Worm (Caenorhabditis elegans) whole organism, mixed stage, embryonic: ENCODE measurements around the gene unc-23.

Experiments used
- bed-3 ChIP-seq: fragments of 200-800 bp; sonication (Bioruptor generic); optimal IDR thresholded peaks from 3 replicates; lab custom pipeline; 2018; ENCODE audit warnings: mild to moderate bottlenecking, missing genetic modification characterization, moderate library complexity, missing compliant biosample characterization
- blmp-1 ChIP-seq: fragments of 150-350 bp; optimal IDR thresholded peaks from 2 replicates; lab custom pipeline; 2014; ENCODE audit warnings: missing biosample characterization, missing genetic modification characterization
- ceh-39 ChIP-seq: fragments of 150-350 bp; optimal IDR thresholded peaks from 2 replicates; lab custom pipeline; 2014; ENCODE audit warnings: missing biosample characterization, missing genetic modification characterization
- ceh-43 ChIP-seq: fragments of 200-800 bp; sonication (Bioruptor generic); optimal IDR thresholded peaks from 2 replicates; lab custom pipeline; 2018; ENCODE audit warnings: mild to moderate bottlenecking, missing genetic modification characterization, moderate library complexity, missing compliant biosample characterization
- ces-1 ChIP-seq: fragments of 150-350 bp; optimal IDR thresholded peaks from 2 replicates; lab custom pipeline; 2014; ENCODE audit warnings: missing biosample characterization, missing genetic modification reagents, missing genetic modification characterization
- drap-1 ChIP-seq: fragments of 200-800 bp; sonication (Bioruptor generic); optimal IDR thresholded peaks from 3 replicates; lab custom pipeline; 2018; ENCODE audit warnings: mild to moderate bottlenecking, missing genetic modification characterization, missing compliant biosample characterization
- elt-1 ChIP-seq: sonication (generic microtip); optimal IDR thresholded peaks from 2 replicates; lab custom pipeline; 2017; ENCODE audit warnings: missing genetic modification characterization, mild to moderate bottlenecking, missing compliant biosample characterization, antibody characterized with exemption, moderate library complexity, borderline replicate concordance; ENCODE audit not compliant: insufficient read depth
- elt-3 ChIP-seq: fragments of 150-350 bp; optimal IDR thresholded peaks from 2 replicates; lab custom pipeline; 2014; ENCODE audit warnings: missing biosample characterization, missing genetic modification characterization
- flh-1 ChIP-seq: fragments of 200-800 bp; sonication (Bioruptor generic); optimal IDR thresholded peaks from 2 replicates; lab custom pipeline; 2018; ENCODE audit warnings: mild to moderate bottlenecking, missing genetic modification characterization, moderate library complexity, missing compliant biosample characterization
- ham-2 ChIP-seq: fragments of 200-800 bp; sonication (Bioruptor generic); optimal IDR thresholded peaks from 2 replicates; lab custom pipeline; 2018; ENCODE audit warnings: mild to moderate bottlenecking, missing genetic modification characterization, missing compliant biosample characterization
- hlh-1 ChIP-seq: fragments of 150-350 bp; optimal IDR thresholded peaks from 2 replicates; lab custom pipeline; 2014; ENCODE audit warnings: missing biosample characterization, missing genetic modification reagents, missing genetic modification characterization
- lin-13 ChIP-seq: fragments of 150-350 bp; optimal IDR thresholded peaks from 2 replicates; lab custom pipeline; 2014; ENCODE audit warnings: missing biosample characterization, missing genetic modification characterization
- lin-32 ChIP-seq: fragments of 200-800 bp; sonication (Bioruptor generic); optimal IDR thresholded peaks from 2 replicates; lab custom pipeline; 2018; ENCODE audit warnings: mild to moderate bottlenecking, missing genetic modification characterization, missing compliant biosample characterization
- mab-5 ChIP-seq: fragments of 150-350 bp; optimal IDR thresholded peaks from 2 replicates; lab custom pipeline; 2014; ENCODE audit warnings: missing biosample characterization, missing genetic modification characterization
- mep-1 ChIP-seq: fragments of 150-350 bp; optimal IDR thresholded peaks from 2 replicates; lab custom pipeline; 2017; ENCODE audit warnings: missing biosample characterization, missing genetic modification reagents, missing genetic modification characterization, inconsistent platforms
- mls-2 ChIP-seq: sonication (generic microtip); optimal IDR thresholded peaks from 2 replicates; lab custom pipeline; 2016; ENCODE audit warnings: mild to moderate bottlenecking, missing genetic modification characterization, moderate library complexity, missing compliant biosample characterization
- nhr-12 ChIP-seq: fragments of 150-350 bp; optimal IDR thresholded peaks from 2 replicates; lab custom pipeline; 2014; ENCODE audit warnings: missing biosample characterization, missing genetic modification characterization
- nhr-2 ChIP-seq: fragments of 150-350 bp; optimal IDR thresholded peaks from 2 replicates; lab custom pipeline; 2014; ENCODE audit warnings: missing biosample characterization, missing genetic modification characterization
- nhr-237 ChIP-seq: fragments of 150-350 bp; optimal IDR thresholded peaks from 2 replicates; lab custom pipeline; 2014; ENCODE audit warnings: missing biosample characterization, missing genetic modification characterization
- nhr-28 ChIP-seq: fragments of 150-350 bp; optimal IDR thresholded peaks from 2 replicates; lab custom pipeline; 2014; ENCODE audit warnings: missing biosample characterization, missing genetic modification characterization
- pha-4 ChIP-seq: fragments of 150-350 bp; optimal IDR thresholded peaks from 2 replicates; lab custom pipeline; 2018; ENCODE audit warnings: missing biosample characterization, missing genetic modification reagents, missing genetic modification characterization
- sem-2 ChIP-seq: fragments of 200-800 bp; sonication (Bioruptor generic); optimal IDR thresholded peaks from 2 replicates; lab custom pipeline; 2018; ENCODE audit warnings: mild to moderate bottlenecking, missing genetic modification characterization, missing compliant biosample characterization
- snpc-4 ChIP-seq: fragments of 150-350 bp; optimal IDR thresholded peaks from 2 replicates; lab custom pipeline; 2014; ENCODE audit warnings: missing biosample characterization, missing genetic modification characterization
- tbx-8 ChIP-seq: fragments of 200-800 bp; sonication (Bioruptor generic); optimal IDR thresholded peaks from 2 replicates; lab custom pipeline; 2018; ENCODE audit warnings: mild to moderate bottlenecking, missing genetic modification characterization, moderate library complexity, missing compliant biosample characterization
- unc-120 ChIP-seq: sonication (generic microtip); optimal IDR thresholded peaks from 2 replicates; lab custom pipeline; 2017; ENCODE audit warnings: missing genetic modification characterization, missing compliant biosample characterization; ENCODE audit not compliant: poor library complexity, severe bottlenecking
- unc-39 ChIP-seq: fragments of 150-350 bp; optimal IDR thresholded peaks from 2 replicates; lab custom pipeline; 2014; ENCODE audit warnings: missing biosample characterization, missing genetic modification characterization
- unc-62 ChIP-seq: fragments of 150-350 bp; optimal IDR thresholded peaks from 2 replicates; lab custom pipeline; 2014; ENCODE audit warnings: missing biosample characterization, missing genetic modification reagents, missing genetic modification characterization
- zip-8 ChIP-seq: fragments of 150-350 bp; optimal IDR thresholded peaks from 2 replicates; lab custom pipeline; 2014; ENCODE audit warnings: missing biosample characterization, missing genetic modification characterization

The unc-23 gene

DNA sequence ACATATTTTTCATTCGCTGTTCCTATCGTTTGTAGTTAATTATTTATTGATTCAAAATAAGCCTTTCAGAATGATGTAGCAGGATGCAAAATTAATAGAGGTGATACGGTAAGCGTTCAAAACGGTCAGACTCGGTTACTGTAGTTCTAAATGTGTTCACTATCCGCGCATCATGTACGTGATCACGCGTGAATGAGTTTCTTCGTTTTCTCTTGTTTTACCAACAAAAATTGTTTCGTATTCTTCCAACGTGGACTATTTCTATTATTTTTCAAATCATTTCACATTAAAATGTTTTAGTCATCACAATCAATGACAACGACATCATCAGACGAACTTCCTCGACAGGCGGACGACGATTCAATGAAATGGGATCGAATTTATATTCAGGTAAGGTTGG lies 11.3 kb downstream of the unc-23 start, which contains the start of gene gck-1:
Gene gck-1, plus strand, starts transcription at position 301 of the 400 bp plus-strand sequence.
- TF ChIP-seq mep-1 (tag; lab: Kevin White, UChicago) (no peak), unc-120 (tag; lab: Kevin White, UChicago) (no peak), nhr-237 (tag; lab: Kevin White, UChicago) (no peak), blmp-1 (no peak), zip-8 (tag; lab: Kevin White, UChicago) (no peak), lin-32 (GFP tag; lab: Kevin White, UChicago) (no peak), unc-39 (tag; lab: Kevin White, UChicago) (no peak), sem-2 (GFP tag; lab: Kevin White, UChicago) (no peak), drap-1 (GFP tag; lab: Kevin White, UChicago) (no peak), snpc-4 (tag; lab: Kevin White, UChicago) (no peak)

DNA sequence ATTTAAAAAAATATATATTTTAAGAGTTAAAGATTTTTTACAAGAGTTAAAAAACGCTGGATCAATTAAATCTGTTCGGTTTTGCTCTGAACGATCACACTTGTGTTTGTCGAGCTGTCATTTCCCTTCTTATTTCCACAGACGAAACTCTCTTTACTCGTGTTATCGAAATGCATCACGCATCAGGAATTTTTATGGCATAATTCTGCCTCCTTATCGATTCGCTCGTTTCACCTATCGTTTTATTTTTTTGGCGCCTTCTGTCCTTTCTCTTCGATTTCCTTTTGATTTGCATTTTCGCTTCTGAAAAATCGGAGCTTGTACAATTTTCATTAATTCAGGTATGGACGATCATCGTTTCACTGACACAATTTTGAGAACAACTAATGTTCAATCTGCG lies 12.2 kb downstream of the unc-23 start:
- no peak for TF ChIP-seq unc-120 (tag; lab: Kevin White, UChicago)
- no peak for TF ChIP-seq drap-1 (GFP tag; lab: Kevin White, UChicago)
- no peak for TF ChIP-seq elt-3 (tag; lab: Kevin White, UChicago)
- no peak for TF ChIP-seq nhr-12 (tag; lab: Kevin White, UChicago)

DNA sequence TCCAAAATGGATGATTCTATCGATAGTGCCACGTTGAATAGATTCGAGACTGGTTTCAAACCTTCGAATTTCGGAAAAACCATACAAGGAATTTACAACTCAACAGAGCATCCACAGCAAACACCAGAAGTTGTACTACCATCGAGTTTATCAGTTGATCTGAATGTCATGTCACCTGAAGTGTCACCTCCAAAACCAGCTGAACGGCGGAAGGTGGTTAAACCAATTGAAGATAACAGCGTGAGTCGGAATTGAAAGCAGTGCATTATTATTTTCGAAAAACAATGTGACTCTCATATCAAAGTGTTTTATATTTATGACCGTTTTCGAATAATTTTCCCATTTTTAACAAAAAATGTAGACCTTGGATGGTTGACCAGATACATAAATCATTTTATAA lies 12.8 kb downstream of the unc-23 start:
- TF ChIP-seq flh-1 (GFP tag; lab: Kevin White, UChicago) (no peak), elt-1 (tag; lab: Kevin White, UChicago) (no peak), ces-1 (GFP tag; lab: Kevin White, UChicago) (no peak), ceh-39 (no peak), mab-5 (tag; lab: Kevin White, UChicago) (no peak), nhr-2 (tag; lab: Kevin White, UChicago) (no peak), ham-2 (GFP tag; lab: Kevin White, UChicago) (no peak), snpc-4 (tag; lab: Kevin White, UChicago) (no peak), sem-2 (GFP tag; lab: Kevin White, UChicago) (no peak), bed-3 (GFP tag; lab: Kevin White, UChicago) (no peak), tbx-8 (no peak), pha-4 (no peak), drap-1 (GFP tag; lab: Kevin White, UChicago) (no peak), mls-2 (tag; lab: Kevin White, UChicago) (no peak)
- TF ChIP-seq, all 35 proteins: peak for 0

DNA sequence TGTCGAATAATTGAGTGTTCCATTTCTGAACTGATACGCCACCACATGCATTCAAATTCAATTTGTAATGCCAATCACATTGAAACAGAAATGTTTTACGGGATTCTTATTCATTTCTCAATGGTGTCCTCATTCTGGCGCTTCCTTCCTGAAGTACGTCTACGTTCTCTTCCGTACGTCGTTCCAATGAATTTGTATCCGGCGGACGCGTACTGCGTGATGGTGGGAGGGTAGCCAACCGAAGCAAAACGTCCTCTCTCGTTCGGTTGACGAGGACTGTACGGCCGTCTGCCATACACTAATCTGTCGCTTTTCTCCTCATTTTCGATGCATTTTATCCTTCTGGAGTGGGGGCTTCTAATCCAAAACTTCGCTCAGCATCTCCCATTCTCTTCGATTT lies 13.7 kb downstream of the unc-23 start:
- TF ChIP-seq zip-8 (tag; lab: Kevin White, UChicago) (no peak), nhr-28 (tag; lab: Kevin White, UChicago) (no peak)

DNA sequence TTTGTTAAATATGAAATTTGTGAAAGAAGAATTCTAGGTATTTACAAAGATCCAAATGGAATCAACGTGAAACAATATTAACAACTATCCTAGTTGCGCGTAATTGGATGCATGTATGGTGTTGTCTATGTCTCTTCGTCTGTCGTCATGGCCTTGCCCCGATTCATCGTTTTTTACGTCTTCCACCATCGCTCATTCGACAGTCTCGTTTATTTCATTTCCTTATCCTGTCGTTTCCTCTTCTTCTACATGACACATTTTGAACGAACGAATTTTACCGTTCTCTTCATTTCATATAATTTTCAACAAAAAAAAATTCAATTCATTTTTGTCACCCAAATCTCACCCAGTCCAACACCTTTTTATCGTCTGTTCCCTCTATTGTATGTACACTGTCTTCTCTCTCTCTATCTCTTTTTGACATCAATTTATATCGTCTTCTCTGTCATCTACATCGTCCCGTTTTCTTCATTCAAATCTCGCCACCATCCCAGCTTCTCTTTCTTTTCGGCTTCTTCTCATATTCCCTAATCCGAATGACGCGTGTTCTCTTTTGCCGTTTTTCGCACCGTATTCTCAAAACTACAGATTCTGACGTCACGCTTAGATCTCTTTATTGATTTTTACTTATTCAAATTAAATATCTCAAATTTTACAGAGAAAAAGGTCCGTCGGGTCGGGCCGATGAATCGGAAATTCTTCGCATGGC lies 20.4 kb downstream of the unc-23 start, which contains the start of gene ttc-17:
Gene ttc-17, plus strand, starts transcription at position 659 of the 709 bp plus-strand sequence.
- TF ChIP-seq ces-1 (GFP tag; lab: Kevin White, UChicago) (peak; percentile 34), ham-2 (GFP tag; lab: Kevin White, UChicago) (peak; percentile 17), nhr-28 (tag; lab: Kevin White, UChicago) (no peak)

- TF ChIP-seq unc-62 (GFP tag; lab: Kevin White, UChicago) (no peak), ceh-43 (GFP tag; lab: Kevin White, UChicago) (no peak), mep-1 (tag; lab: Kevin White, UChicago) (no peak), lin-13 (tag; lab: Kevin White, UChicago) (no peak), ces-1 (GFP tag; lab: Kevin White, UChicago) (no peak), pha-4 (peak; percentile 50), unc-120 (tag; lab: Kevin White, UChicago) (no peak), nhr-237 (tag; lab: Kevin White, UChicago) (no peak), elt-1 (tag; lab: Kevin White, UChicago) (peak; percentile 18), hlh-1 (tag; lab: Kevin White, UChicago) (no peak), sem-2 (GFP tag; lab: Kevin White, UChicago) (no peak), nhr-28 (tag; lab: Kevin White, UChicago) (no peak)
Measured at ce11 chrV:8964055-8964758, 28.0 kb downstream of the unc-23 start, which contains the start of gene nhr-44. Gene nhr-44, minus strand, starts transcription at chrV:8964105.
